Fruit fly (Drosophila melanogaster) whole organism, embryonic: ENCODE measurements around the gene Rdl.

Source experiments
- Asciz ChIP-seq: fragments of 200-800 bp; sonication (Bioruptor generic); optimal IDR thresholded peaks from 2 replicates; lab custom pipeline; 2017; ENCODE audit warnings: missing biosample characterization, mild to moderate bottlenecking, missing genetic modification characterization, missing genetic modification reagents
- Atf6 ChIP-seq: fragments of 200-800 bp; sonication (Bioruptor generic); IDR thresholded peaks from 2 replicates; pipeline ENCODE4 v1.3.6; 2022; ENCODE audit warnings: missing biosample characterization, missing genetic modification characterization
- CG10321 ChIP-seq: fragments of 200-800 bp; sonication (Bioruptor generic); IDR thresholded peaks from 2 replicates; pipeline ENCODE4 v1.3.6; 2022; ENCODE audit warnings: missing biosample characterization, missing genetic modification characterization
- CG12219 ChIP-seq: fragments of 200-800 bp; sonication (Bioruptor generic); optimal IDR thresholded peaks from 3 replicates; lab custom pipeline; 2018; ENCODE audit warnings: missing biosample characterization, mild to moderate bottlenecking, missing genetic modification characterization
- CG12391 ChIP-seq: fragments of 200-800 bp; sonication (Bioruptor generic); optimal IDR thresholded peaks from 3 replicates; lab custom pipeline; 2018; ENCODE audit warnings: missing biosample characterization, mild to moderate bottlenecking, missing genetic modification characterization, moderate library complexity
- CG13287 ChIP-seq: fragments of 200-800 bp; sonication (Bioruptor generic); IDR thresholded peaks from 2 replicates; pipeline ENCODE4 v1.3.6; 2022; ENCODE audit warnings: missing biosample characterization, missing genetic modification characterization; ENCODE audit not compliant: partially characterized antibody
- CG13624 ChIP-seq: fragments of 200-800 bp; sonication (Bioruptor generic); optimal IDR thresholded peaks from 2 replicates; lab custom pipeline; 2016; ENCODE audit warnings: missing biosample characterization, missing genetic modification characterization
- CG15696 ChIP-seq: fragments of 200-800 bp; sonication (Bioruptor generic); optimal IDR thresholded peaks from 2 replicates; lab custom pipeline; 2019; ENCODE audit warnings: missing biosample characterization, mild to moderate bottlenecking, missing genetic modification characterization, moderate library complexity
- CG1603 ChIP-seq: fragments of 200-800 bp; sonication (Bioruptor generic); optimal IDR thresholded peaks from 2 replicates; lab custom pipeline; 2019; ENCODE audit warnings: missing biosample characterization, mild to moderate bottlenecking, missing genetic modification characterization, moderate library complexity
- CG17385 ChIP-seq: fragments of 200-800 bp; sonication (Bioruptor generic); optimal IDR thresholded peaks from 3 replicates; lab custom pipeline; 2018; ENCODE audit warnings: missing biosample characterization, mild to moderate bottlenecking, missing genetic modification characterization
- CG1832 ChIP-seq: fragments of 200-800 bp; sonication (Bioruptor generic); optimal IDR thresholded peaks from 2 replicates; lab custom pipeline; 2017; ENCODE audit warnings: missing biosample characterization, mild to moderate bottlenecking, missing genetic modification characterization, inconsistent platforms
- CG2116 ChIP-seq: fragments of 200-800 bp; sonication (Bioruptor generic); optimal IDR thresholded peaks from 3 replicates; lab custom pipeline; 2018; ENCODE audit warnings: missing biosample characterization, mild to moderate bottlenecking, missing genetic modification characterization
- CG33213 ChIP-seq: fragments of 200-800 bp; sonication (Bioruptor generic); optimal IDR thresholded peaks from 3 replicates; lab custom pipeline; 2016; ENCODE audit warnings: missing biosample characterization, missing genetic modification characterization
- CG9797 ChIP-seq: fragments of 200-800 bp; sonication (Bioruptor generic); optimal IDR thresholded peaks from 3 replicates; lab custom pipeline; 2018; ENCODE audit warnings: missing biosample characterization, mild to moderate bottlenecking, missing genetic modification characterization
- Dbx ChIP-seq: fragments of 200-800 bp; sonication (Bioruptor generic); IDR thresholded peaks from 3 replicates; pipeline ENCODE4 v1.3.6; 2022; ENCODE audit warnings: missing biosample characterization, missing genetic modification characterization
- Dll ChIP-seq: fragments of 200-800 bp; sonication (Bioruptor generic); IDR thresholded peaks from 4 replicates; pipeline ENCODE4 v1.3.6; 2022; ENCODE audit warnings: missing biosample characterization, missing genetic modification characterization; ENCODE audit not compliant: partially characterized antibody
- Dp ChIP-seq: fragments of 200-800 bp; sonication (Bioruptor generic); optimal IDR thresholded peaks from 2 replicates; lab custom pipeline; 2018; ENCODE audit warnings: missing biosample characterization, mild to moderate bottlenecking, missing genetic modification characterization, moderate library complexity
- Ets97D ChIP-seq: fragments of 200-800 bp; sonication (Bioruptor generic); optimal IDR thresholded peaks from 3 replicates; lab custom pipeline; 2016; ENCODE audit warnings: missing biosample characterization, missing genetic modification characterization
- Fer1 ChIP-seq: fragments of 200-800 bp; sonication (Bioruptor generic); optimal IDR thresholded peaks from 2 replicates; lab custom pipeline; 2017; ENCODE audit warnings: missing biosample characterization, mild to moderate bottlenecking, missing genetic modification characterization
- MTF-1 ChIP-seq: fragments of 200-800 bp; sonication (Bioruptor generic); optimal IDR thresholded peaks from 2 replicates; lab custom pipeline; 2018; ENCODE audit warnings: missing biosample characterization, mild to moderate bottlenecking, missing genetic modification characterization, borderline replicate concordance
- Max ChIP-seq: fragments of 200-800 bp; sonication (Bioruptor generic); optimal IDR thresholded peaks from 2 replicates; lab custom pipeline; 2016; ENCODE audit warnings: missing biosample characterization, mild to moderate bottlenecking, missing genetic modification characterization
- NFAT ChIP-seq: fragments of 200-800 bp; sonication (Bioruptor generic); IDR thresholded peaks from 2 replicates; pipeline ENCODE4 v1.3.6; 2022; ENCODE audit warnings: missing biosample characterization, missing genetic modification characterization
- Pdp1 ChIP-seq, 2 experiments: fragments of 200-800 bp; sonication (Bioruptor generic); optimal IDR thresholded peaks; 3 replicates each; lab custom pipeline; 2016; ENCODE audit warnings: missing biosample characterization in 2 of 2, missing genetic modification characterization in 2 of 2, mild to moderate bottlenecking in 1 of 2, moderate library complexity in 1 of 2
- Sry-β ChIP-seq: fragments of 200-800 bp; sonication (Bioruptor generic); optimal IDR thresholded peaks from 2 replicates; lab custom pipeline; 2018; ENCODE audit warnings: missing biosample characterization, mild to moderate bottlenecking, missing genetic modification characterization, moderate library complexity
- Sry-δ ChIP-seq: fragments of 200-800 bp; sonication (Bioruptor generic); optimal IDR thresholded peaks from 2 replicates; lab custom pipeline; 2016; ENCODE audit warnings: missing biosample characterization, missing genetic modification characterization
- Vsx1 ChIP-seq: fragments of 200-800 bp; sonication (Bioruptor generic); optimal IDR thresholded peaks from 2 replicates; lab custom pipeline; 2017; ENCODE audit warnings: missing biosample characterization, mild to moderate bottlenecking, missing genetic modification characterization, missing genetic modification reagents
- ab ChIP-seq: fragments of 200-800 bp; sonication (Bioruptor generic); optimal IDR thresholded peaks from 2 replicates; lab custom pipeline; 2016; ENCODE audit warnings: missing biosample characterization, missing genetic modification characterization
- abd-A ChIP-seq: fragments of 200-800 bp; sonication (Bioruptor generic); optimal IDR thresholded peaks from 3 replicates; lab custom pipeline; 2019; ENCODE audit warnings: missing biosample characterization, mild to moderate bottlenecking, missing genetic modification characterization, moderate library complexity
- ato ChIP-seq: fragments of 200-800 bp; sonication (Bioruptor generic); IDR thresholded peaks from 2 replicates; pipeline ENCODE4 v1.3.6; 2022; ENCODE audit warnings: missing biosample characterization, missing genetic modification characterization; ENCODE audit not compliant: partially characterized antibody
- bab2 ChIP-seq: fragments of 200-800 bp; sonication (Bioruptor generic); optimal IDR thresholded peaks from 2 replicates; lab custom pipeline; 2016; ENCODE audit warnings: missing biosample characterization, missing genetic modification characterization
- bbx ChIP-seq: fragments of 200-800 bp; sonication (Bioruptor generic); IDR thresholded peaks from 2 replicates; pipeline ENCODE4 v1.3.6; 2022; ENCODE audit warnings: missing biosample characterization, missing genetic modification characterization; ENCODE audit not compliant: partially characterized antibody
- bcd ChIP-seq: fragments of 200-800 bp; sonication (Bioruptor generic); optimal IDR thresholded peaks from 2 replicates; lab custom pipeline; 2017; ENCODE audit warnings: missing biosample characterization, mild to moderate bottlenecking, missing genetic modification characterization
- cwo ChIP-seq: fragments of 200-800 bp; sonication (Bioruptor generic); optimal IDR thresholded peaks from 3 replicates; lab custom pipeline; 2017; ENCODE audit warnings: missing biosample characterization, missing genetic modification characterization, mild to moderate bottlenecking, moderate library complexity, missing genetic modification reagents
- ewg ChIP-seq: fragments of 200-800 bp; sonication (Bioruptor generic); optimal IDR thresholded peaks from 3 replicates; lab custom pipeline; 2017; ENCODE audit warnings: mild to moderate bottlenecking, missing biosample characterization, missing genetic modification reagents, missing genetic modification characterization
- fd102C ChIP-seq: fragments of 200-800 bp; sonication (Bioruptor generic); optimal IDR thresholded peaks from 2 replicates; lab custom pipeline; 2018; ENCODE audit warnings: missing biosample characterization, mild to moderate bottlenecking, missing genetic modification characterization, moderate library complexity
- gsb-n ChIP-seq: fragments of 200-800 bp; sonication (Bioruptor generic); optimal IDR thresholded peaks from 3 replicates; lab custom pipeline; 2018; ENCODE audit warnings: missing biosample characterization, mild to moderate bottlenecking, missing genetic modification characterization
- gt ChIP-seq: fragments of 200-800 bp; sonication (Bioruptor generic); IDR thresholded peaks from 2 replicates; pipeline ENCODE4 v1.3.6; 2022; ENCODE audit warnings: missing biosample characterization, missing genetic modification characterization
- kah ChIP-seq: fragments of 200-800 bp; sonication (Bioruptor generic); optimal IDR thresholded peaks from 2 replicates; lab custom pipeline; 2018; ENCODE audit warnings: missing biosample characterization, mild to moderate bottlenecking, missing genetic modification characterization
- ken ChIP-seq: fragments of 200-800 bp; sonication (Bioruptor generic); IDR thresholded peaks from 3 replicates; pipeline ENCODE4 v1.3.6; 2022; ENCODE audit warnings: missing biosample characterization, missing genetic modification characterization
- nom ChIP-seq: fragments of 200-800 bp; sonication (Bioruptor generic); optimal IDR thresholded peaks from 2 replicates; lab custom pipeline; 2017; ENCODE audit warnings: missing biosample characterization, missing genetic modification characterization, mild to moderate bottlenecking, moderate library complexity, missing genetic modification reagents
- onecut ChIP-seq: fragments of 200-800 bp; sonication (Bioruptor generic); IDR thresholded peaks from 2 replicates; pipeline ENCODE4 v1.3.6; 2022; ENCODE audit warnings: missing biosample characterization, missing genetic modification characterization
- ro ChIP-seq: fragments of 200-800 bp; sonication (Bioruptor generic); IDR thresholded peaks from 2 replicates; pipeline ENCODE4 v1.3.6; 2022; ENCODE audit warnings: missing biosample characterization, missing genetic modification characterization
- row ChIP-seq: fragments of 200-800 bp; sonication (Bioruptor generic); IDR thresholded peaks from 3 replicates; pipeline ENCODE4 v1.3.6; 2022; ENCODE audit warnings: missing biosample characterization, missing genetic modification characterization
- scrt ChIP-seq: fragments of 200-800 bp; sonication (Bioruptor generic); optimal IDR thresholded peaks from 2 replicates; lab custom pipeline; 2018; ENCODE audit warnings: missing biosample characterization, mild to moderate bottlenecking, missing genetic modification characterization, moderate library complexity
- sob ChIP-seq: fragments of 200-800 bp; sonication (Bioruptor generic); IDR thresholded peaks from 2 replicates; pipeline ENCODE4 v1.3.6; 2022; ENCODE audit warnings: missing biosample characterization, missing genetic modification characterization
- stwl ChIP-seq: fragments of 200-800 bp; sonication (Bioruptor generic); optimal IDR thresholded peaks from 3 replicates; lab custom pipeline; 2018; ENCODE audit warnings: missing biosample characterization, mild to moderate bottlenecking, missing genetic modification characterization, moderate library complexity
- tin ChIP-seq: fragments of 200-800 bp; sonication (Bioruptor generic); optimal IDR thresholded peaks from 3 replicates; lab custom pipeline; 2016; ENCODE audit warnings: missing biosample characterization, missing genetic modification characterization
- wdn ChIP-seq: fragments of 200-800 bp; sonication (Bioruptor generic); IDR thresholded peaks from 2 replicates; pipeline ENCODE4 v1.3.6; 2022; ENCODE audit warnings: missing biosample characterization, missing genetic modification characterization
- zen2 ChIP-seq: fragments of 200-800 bp; sonication (Bioruptor generic); IDR thresholded peaks from 3 replicates; pipeline ENCODE4 v1.3.6; 2022; ENCODE audit warnings: missing biosample characterization, missing genetic modification characterization; ENCODE audit not compliant: partially characterized antibody

Rdl gene

dm6 chr3L:9134349-9134748 is 47.6 kb downstream of the Rdl start, which contains the start of the genes bol and Dhpr (continued):
- TF ChIP-seq fd102C (GFP tag; lab: Kevin White, UChicago) (no peak), ewg (GFP tag; lab: Kevin White, UChicago) (peak; percentile 78), CG9797 (GFP tag; lab: Kevin White, UChicago) (peak; percentile 98), nom (GFP tag; lab: Kevin White, UChicago) (peak; percentile 3), NFAT (GFP tag; lab: Robert Waterston, UW) (no peak), CG13624 (GFP tag; lab: Kevin White, UChicago) (peak; percentile 39), Dll (peak; percentile 50; the same call in 2 of the 4 replicates), Atf6 (GFP tag; lab: Robert Waterston, UW) (peak; percentile 35; the same call in 1 of the 2 replicates), gt (GFP tag; lab: Robert Waterston, UW) (no peak), Asciz (GFP tag; lab: Kevin White, UChicago) (peak; percentile 39), CG12219 (GFP tag; lab: Kevin White, UChicago) (no peak), MTF-1 (GFP tag; lab: Kevin White, UChicago) (peak; percentile 31), Vsx1 (no peak), Dbx (peak; percentile 28; the same call in 1 of the 3 replicates), wdn (GFP tag; lab: Robert Waterston, UW) (no peak), Fer1 (GFP tag; lab: Kevin White, UChicago) (peak; percentile 31), bcd (GFP tag; lab: Kevin White, UChicago) (peak; percentile 3), CG12391 (peak; percentile 12), ato (GFP tag; lab: Robert Waterston, UW) (peak; percentile 39; the same call in 1 of the 2 replicates), row (GFP tag; lab: Robert Waterston, UW) (peak; percentile 44; the same call in 2 of the 3 replicates), CG17385 (peak; percentile 6), Dp (GFP tag; lab: Kevin White, UChicago) (peak; percentile 62), bbx (GFP tag; lab: Robert Waterston, UW) (0 out of 2 replicates have a peak, but pooled peaks have one; percentile 32), Max (GFP tag; lab: Kevin White, UChicago) (peak; percentile 16), stwl (peak; percentile 78), abd-A (peak; percentile 56), CG1832 (GFP tag; lab: Kevin White, UChicago) (peak; percentile 67), CG13287 (GFP tag; lab: Robert Waterston, UW) (peak; percentile 75), cwo (GFP tag; lab: Kevin White, UChicago) (peak; percentile 32), ro (no peak), ab (GFP tag; lab: Kevin White, UChicago) (no peak), kah (GFP tag; lab: Kevin White, UChicago) (peak; percentile 96), tin (GFP tag; lab: Kevin White, UChicago) (peak; percentile 24), CG33213 (GFP tag; lab: Kevin White, UChicago) (peak; percentile 48), CG15696 (no peak), bab2 (GFP tag; lab: Kevin White, UChicago) (no peak), Sry-β (GFP tag; lab: Kevin White, UChicago) (peak; percentile 85), scrt (peak; percentile 99), ken (GFP tag; lab: Robert Waterston, UW) (peak; percentile 36; the same call in 2 of the 3 replicates), zen2 (GFP tag; lab: Robert Waterston, UW) (no peak; the same call in 2 of the 3 replicates), Sry-δ (peak; percentile 61), CG1603 (tag; lab: Kevin White, UChicago) (peak; percentile 66), onecut (GFP tag; lab: Robert Waterston, UW) (peak; percentile 100), Ets97D (GFP tag; lab: Kevin White, UChicago) (peak; percentile 89), gsb-n (peak; percentile 22), sob (GFP tag; lab: Robert Waterston, UW) (peak; percentile 44; the same call in 1 of the 2 replicates), Pdp1 (GFP tag; optimal IDR thresholded peaks at IDR 0.05; lab: Kevin White, UChicago) (peak in 1 of 2 experiments; percentile 44), CG10321 (peak; percentile 64), CG2116 (GFP tag; lab: Kevin White, UChicago) (peak; percentile 15)
